Worm (Caenorhabditis elegans): Measurements from ENCODE around the gene bgnt-1.1.
A peak's percentile ranks its signal among the peaks of the same experiment; 100 is the strongest.

The bgnt-1.1 gene

DNA sequence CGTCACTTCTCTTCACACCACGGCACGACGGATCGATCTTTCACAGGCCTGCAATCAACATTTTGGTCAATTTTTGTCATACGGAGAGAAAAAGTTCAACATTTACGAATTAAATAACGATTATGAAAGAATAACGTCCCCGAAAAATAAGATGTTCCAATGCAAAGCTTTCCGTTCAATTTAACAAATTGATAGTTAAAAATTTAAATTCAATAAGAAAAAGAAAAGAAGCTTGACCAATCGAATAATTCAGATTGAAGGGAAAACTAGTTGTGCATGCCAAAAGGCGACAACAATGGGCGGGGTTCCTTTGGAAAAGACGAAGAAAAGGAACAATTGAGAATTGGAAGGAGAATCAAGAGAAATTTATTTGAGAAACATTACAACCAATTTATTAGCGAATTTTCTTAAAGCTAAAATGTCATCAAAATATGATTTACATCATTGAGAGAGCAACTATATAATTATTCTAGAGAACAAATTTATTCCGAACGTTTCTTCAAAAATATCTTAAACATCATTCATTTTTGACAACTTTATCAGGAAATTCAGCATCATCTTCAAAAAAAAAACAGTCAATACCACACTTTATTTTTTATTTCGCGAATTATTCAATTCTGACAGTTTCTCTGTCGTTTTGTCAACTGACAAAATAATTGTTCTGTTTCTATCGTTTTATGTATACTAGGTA is 29.1 kb downstream of the bgnt-1.1 start, which contains the start of gene tax-6:
Gene tax-6 (minus strand): TSS at position 51 of the 691 bp plus-strand sequence.
- TF ChIP-seq T22C8.4 (GFP tag; IDR thresholded peaks at IDR 0.05) (no peak), med-1 (GFP tag; optimal IDR thresholded peaks at IDR 0.05; ENCODE audit: insufficient read depth) (no peak), ztf-23 (GFP tag; IDR thresholded peaks at IDR 0.05) (no peak), ztf-29 (GFP tag; IDR thresholded peaks at IDR 0.05) (no peak), flt-1 (GFP tag; IDR thresholded peaks at IDR 0.05) (no peak), cog-1 (tag; optimal IDR thresholded peaks at IDR 0.05) (no peak), tab-1 (GFP tag; IDR thresholded peaks at IDR 0.05) (no peak), klf-2 (GFP tag; conservative IDR thresholded peaks at IDR 0.05) (no peak), ref-1 (GFP tag; conservative IDR thresholded peaks at IDR 0.05) (no peak)

ce11 chrIV:10502345-10502744 is 29.8 kb downstream of the bgnt-1.1 start:
- no peak for TF ChIP-seq T22C8.4 (GFP tag; IDR thresholded peaks at IDR 0.05)
- TF ChIP-seq ztf-23 (GFP tag; IDR thresholded peaks at IDR 0.05), result no peak
- TF ChIP-seq cog-1 (tag; optimal IDR thresholded peaks at IDR 0.05), result no peak
- no peak for TF ChIP-seq klf-2 (GFP tag; conservative IDR thresholded peaks at IDR 0.05)
- no peak for TF ChIP-seq ref-1 (GFP tag; conservative IDR thresholded peaks at IDR 0.05)
- no peak for TF ChIP-seq med-1 (GFP tag; optimal IDR thresholded peaks at IDR 0.05; ENCODE audit: insufficient read depth)
- no peak for TF ChIP-seq flt-1 (GFP tag; IDR thresholded peaks at IDR 0.05)
- TF ChIP-seq tab-1 (GFP tag; IDR thresholded peaks at IDR 0.05), result no peak
- no peak for TF ChIP-seq ztf-29 (GFP tag; IDR thresholded peaks at IDR 0.05)

- peak; percentile 75 for TF ChIP-seq T22C8.4 (GFP tag; IDR thresholded peaks at IDR 0.05)
- peak; percentile 38 for TF ChIP-seq cog-1 (tag; optimal IDR thresholded peaks at IDR 0.05)
- no peak for TF ChIP-seq klf-2 (GFP tag; conservative IDR thresholded peaks at IDR 0.05)
These were observed 31.2 kb downstream of the bgnt-1.1 start for ce11 chrIV:10503750-10504232.

ce11 chrIV:10505016-10505415 is 32.4 kb downstream of the bgnt-1.1 start:
- 0 out of 2 replicates have a peak, but pooled peaks have one; percentile 11 for TF ChIP-seq flt-1 (GFP tag; IDR thresholded peaks at IDR 0.05)
- no peak for TF ChIP-seq ztf-29 (GFP tag; IDR thresholded peaks at IDR 0.05)
- no peak for TF ChIP-seq med-1 (GFP tag; optimal IDR thresholded peaks at IDR 0.05; ENCODE audit: insufficient read depth)
- no peak for TF ChIP-seq cog-1 (tag; optimal IDR thresholded peaks at IDR 0.05)

- no peak for TF ChIP-seq tab-1 (GFP tag; IDR thresholded peaks at IDR 0.05)
- TF ChIP-seq klf-2 (GFP tag; conservative IDR thresholded peaks at IDR 0.05), result no peak
- TF ChIP-seq ztf-23 (GFP tag; IDR thresholded peaks at IDR 0.05), result no peak
- no peak for TF ChIP-seq T22C8.4 (GFP tag; IDR thresholded peaks at IDR 0.05)
- TF ChIP-seq cog-1 (tag; optimal IDR thresholded peaks at IDR 0.05), result no peak
- no peak for TF ChIP-seq flt-1 (GFP tag; IDR thresholded peaks at IDR 0.05)
- TF ChIP-seq ztf-29 (GFP tag; IDR thresholded peaks at IDR 0.05), result no peak
- no peak for TF ChIP-seq ref-1 (GFP tag; conservative IDR thresholded peaks at IDR 0.05)
- no peak for TF ChIP-seq med-1 (GFP tag; optimal IDR thresholded peaks at IDR 0.05; ENCODE audit: insufficient read depth)
These were observed 33.4 kb downstream of the bgnt-1.1 start for ce11 chrIV:10506016-10506415.

DNA sequence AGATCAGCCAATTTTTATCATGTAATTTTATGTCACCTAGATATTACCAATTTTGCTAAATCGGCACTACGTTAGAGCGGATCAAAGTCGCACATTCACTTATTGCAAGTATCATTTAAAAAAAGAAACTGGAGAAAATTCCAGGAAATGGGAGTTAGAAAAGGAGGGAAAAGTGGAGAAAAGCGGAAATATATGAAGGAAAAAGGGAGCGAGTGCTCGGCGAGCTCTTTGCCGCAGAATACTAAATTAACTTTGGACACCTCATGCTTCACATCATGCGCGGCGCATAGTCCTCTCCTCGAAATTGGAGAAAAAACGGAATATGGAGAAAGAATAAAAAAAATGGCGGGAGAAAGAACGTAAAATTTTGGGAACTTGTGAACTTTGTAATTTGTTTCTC is 35.0 kb downstream of the bgnt-1.1 start:
- TF ChIP-seq klf-2 (GFP tag; conservative IDR thresholded peaks at IDR 0.05), result no peak
- no peak for TF ChIP-seq cog-1 (tag; optimal IDR thresholded peaks at IDR 0.05)
- no peak for TF ChIP-seq ztf-23 (GFP tag; IDR thresholded peaks at IDR 0.05)
- no peak for TF ChIP-seq flt-1 (GFP tag; IDR thresholded peaks at IDR 0.05)

DNA sequence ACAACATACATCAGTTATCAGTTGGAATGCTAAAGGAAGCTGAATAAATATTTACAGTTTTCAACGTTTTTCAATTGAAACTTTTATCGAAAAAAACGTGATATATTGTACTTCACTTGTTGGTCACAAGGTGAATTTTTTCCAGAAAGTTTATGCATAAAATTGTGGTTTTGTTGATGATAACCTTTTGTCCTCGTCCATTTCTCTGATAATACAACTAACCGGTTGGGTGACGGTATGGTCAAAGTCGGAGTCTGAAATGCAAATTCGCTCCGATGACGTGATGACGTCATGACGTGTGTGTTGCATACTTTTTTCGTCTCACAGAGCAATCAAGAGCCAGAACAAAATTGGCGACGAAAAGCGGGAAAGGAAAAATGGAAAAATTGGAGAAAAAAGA is 38.9 kb downstream of the bgnt-1.1 start:
- TF ChIP-seq klf-2 (GFP tag; conservative IDR thresholded peaks at IDR 0.05), result no peak
- TF ChIP-seq med-1 (GFP tag; optimal IDR thresholded peaks at IDR 0.05; ENCODE audit: insufficient read depth), result no peak
- TF ChIP-seq ref-1 (GFP tag; conservative IDR thresholded peaks at IDR 0.05), result no peak
- no peak for TF ChIP-seq flt-1 (GFP tag; IDR thresholded peaks at IDR 0.05)
- TF ChIP-seq cog-1 (tag; optimal IDR thresholded peaks at IDR 0.05), result no peak
- no peak for TF ChIP-seq ztf-29 (GFP tag; IDR thresholded peaks at IDR 0.05)
- TF ChIP-seq ztf-23 (GFP tag; IDR thresholded peaks at IDR 0.05), result no peak
- TF ChIP-seq tab-1 (GFP tag; IDR thresholded peaks at IDR 0.05), result no peak
- TF ChIP-seq T22C8.4 (GFP tag; IDR thresholded peaks at IDR 0.05), result no peak

- TF ChIP-seq ztf-23 (GFP tag; IDR thresholded peaks at IDR 0.05), result no peak
- no peak for TF ChIP-seq ztf-29 (GFP tag; IDR thresholded peaks at IDR 0.05)
- no peak for TF ChIP-seq flt-1 (GFP tag; IDR thresholded peaks at IDR 0.05)
- TF ChIP-seq med-1 (GFP tag; optimal IDR thresholded peaks at IDR 0.05; ENCODE audit: insufficient read depth), result no peak
- TF ChIP-seq cog-1 (tag; optimal IDR thresholded peaks at IDR 0.05), result no peak
These were observed 40.2 kb downstream of the bgnt-1.1 start for ce11 chrIV:10512752-10513151.

DNA sequence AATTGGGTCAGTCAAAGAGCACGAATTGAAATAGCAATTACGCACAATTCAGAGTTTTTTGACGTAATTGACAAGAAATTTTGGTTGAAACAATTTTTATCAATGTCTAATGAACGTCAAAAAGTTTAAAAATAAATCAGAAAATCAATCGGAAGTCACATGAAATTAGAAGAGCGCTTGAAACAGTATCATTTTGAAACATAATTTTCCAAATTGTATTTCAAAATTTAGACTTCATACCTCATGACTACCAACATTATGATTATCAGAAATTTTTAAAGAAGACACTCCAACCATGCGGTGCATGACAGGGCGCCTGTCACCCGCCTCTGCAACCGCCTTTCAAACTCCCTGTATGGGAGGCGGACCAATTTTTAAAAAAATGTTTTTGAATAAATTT is 40.7 kb downstream of the bgnt-1.1 start:
- TF ChIP-seq ztf-23 (GFP tag; IDR thresholded peaks at IDR 0.05) (no peak), T22C8.4 (GFP tag; IDR thresholded peaks at IDR 0.05) (no peak), ztf-29 (GFP tag; IDR thresholded peaks at IDR 0.05) (no peak), klf-2 (GFP tag; conservative IDR thresholded peaks at IDR 0.05) (no peak), ref-1 (GFP tag; conservative IDR thresholded peaks at IDR 0.05) (no peak), flt-1 (GFP tag; IDR thresholded peaks at IDR 0.05) (no peak), med-1 (GFP tag; optimal IDR thresholded peaks at IDR 0.05; ENCODE audit: insufficient read depth) (no peak), cog-1 (tag; optimal IDR thresholded peaks at IDR 0.05) (no peak), tab-1 (GFP tag; IDR thresholded peaks at IDR 0.05) (no peak)

DNA sequence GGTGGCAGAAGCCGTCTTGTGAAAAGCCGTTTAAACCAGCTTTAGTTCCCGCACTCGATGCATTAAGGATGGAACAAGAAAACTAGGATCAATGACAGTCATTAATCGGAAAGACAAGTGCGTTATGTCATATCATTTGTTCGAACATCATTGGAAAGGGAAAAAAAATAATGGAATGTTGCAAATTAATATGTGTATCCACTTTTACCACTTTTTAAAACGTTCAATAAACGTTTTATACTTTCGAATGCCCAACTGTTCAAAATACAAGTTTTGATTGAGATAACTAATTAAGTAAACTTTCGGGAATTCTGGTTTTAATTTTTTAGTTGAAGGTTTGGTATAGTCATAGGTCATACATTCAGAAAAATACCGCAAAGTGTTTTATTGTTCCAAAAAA is 42.5 kb downstream of the bgnt-1.1 start, which contains the start of gene C02F4.4:
Gene C02F4.4 (minus strand): TSS at position 101 of the 400 bp plus-strand sequence.
- no peak for TF ChIP-seq klf-2 (GFP tag; conservative IDR thresholded peaks at IDR 0.05)
- no peak for TF ChIP-seq flt-1 (GFP tag; IDR thresholded peaks at IDR 0.05)
- TF ChIP-seq med-1 (GFP tag; optimal IDR thresholded peaks at IDR 0.05; ENCODE audit: insufficient read depth), result no peak
- TF ChIP-seq tab-1 (GFP tag; IDR thresholded peaks at IDR 0.05), result no peak
- TF ChIP-seq ztf-29 (GFP tag; IDR thresholded peaks at IDR 0.05), result no peak
- no peak for TF ChIP-seq ref-1 (GFP tag; conservative IDR thresholded peaks at IDR 0.05)
- TF ChIP-seq ztf-23 (GFP tag; IDR thresholded peaks at IDR 0.05), result no peak
- no peak for TF ChIP-seq T22C8.4 (GFP tag; IDR thresholded peaks at IDR 0.05)
- TF ChIP-seq cog-1 (tag; optimal IDR thresholded peaks at IDR 0.05), result no peak

All from whole organism, midembryonic.